Worm (Caenorhabditis elegans): Measurements from ENCODE around the gene H04J21.4.

H04J21.4 gene

DNA sequence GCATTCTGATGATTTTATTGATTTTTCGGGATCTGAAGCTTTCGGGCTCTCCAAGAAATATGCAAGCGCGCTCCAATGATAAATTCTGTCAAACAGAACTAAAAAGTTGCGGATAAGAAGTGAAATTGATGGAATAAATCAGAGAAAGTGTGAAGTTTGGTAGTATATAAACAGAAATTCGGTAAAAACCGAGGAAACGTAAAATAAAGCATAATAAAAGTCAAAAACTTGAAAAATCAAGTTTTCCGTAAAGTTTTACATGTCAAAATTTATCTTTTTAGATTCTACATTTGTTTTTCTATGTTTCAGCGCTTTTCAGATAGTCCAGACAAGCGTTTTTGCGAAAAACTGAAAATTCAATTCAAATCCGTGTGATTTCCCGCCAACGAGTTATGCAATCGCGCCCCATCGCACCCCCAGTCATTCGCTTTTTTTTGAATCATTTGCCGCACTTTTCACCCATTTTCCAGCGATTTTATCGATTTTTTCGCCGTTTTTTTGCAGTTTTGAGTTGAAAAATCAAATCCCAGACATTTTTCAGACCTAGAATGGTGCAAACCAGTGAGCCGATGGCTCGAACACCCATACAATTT is 37.2 kb downstream of the H04J21.4 start, which contains the start of the genes Y54F10BM.13 and ppm-1.D:
Gene Y54F10BM.13 (minus strand): TSS at position 51 of the 593 bp plus-strand sequence.
Gene ppm-1.D (plus strand): TSS at position 540 of the 593 bp plus-strand sequence.
- no peak for TF ChIP-seq mbf-1 (tag; optimal IDR thresholded peaks at IDR 0.05)
- no peak for TF ChIP-seq snpc-4 (tag; optimal IDR thresholded peaks at IDR 0.05)
- peak; percentile 87 for TF ChIP-seq gmeb-1 (tag; optimal IDR thresholded peaks at IDR 0.05)
- TF ChIP-seq blmp-1 (tag; optimal IDR thresholded peaks at IDR 0.05; ENCODE audit: insufficient read depth) = no peak
- peak; percentile 21 for TF ChIP-seq unc-55 (GFP tag; optimal IDR thresholded peaks at IDR 0.05)
- peak in 1 of 2 experiments; percentile 50 for TF ChIP-seq lsy-2 (tag; optimal IDR thresholded peaks at IDR 0.05)
- peak; percentile 53 for TF ChIP-seq lin-13 (GFP tag; optimal IDR thresholded peaks at IDR 0.05)
- no peak for TF ChIP-seq egl-27 (tag; optimal IDR thresholded peaks at IDR 0.05)
- TF ChIP-seq C34F6.9 (tag; optimal IDR thresholded peaks at IDR 0.05) = peak; percentile 8
- no peak for TF ChIP-seq unc-62 (GFP tag; optimal IDR thresholded peaks at IDR 0.05)
- no peak for TF ChIP-seq sma-9 (GFP tag; optimal IDR thresholded peaks at IDR 0.05)
- TF ChIP-seq sma-9 (tag; optimal IDR thresholded peaks at IDR 0.05) = no peak
- TF ChIP-seq nhr-129 (tag; optimal IDR thresholded peaks at IDR 0.05) = peak; percentile 6
- TF ChIP-seq elt-3 (tag; optimal IDR thresholded peaks at IDR 0.05) = no peak
- TF ChIP-seq fos-1 (tag; optimal IDR thresholded peaks at IDR 0.05) = peak; percentile 11
- TF ChIP-seq nhr-6 (tag; optimal IDR thresholded peaks at IDR 0.05) = no peak
- TF ChIP-seq mdl-1 (tag; optimal IDR thresholded peaks at IDR 0.05) = no peak
- no peak for TF ChIP-seq lin-11 (tag; optimal IDR thresholded peaks at IDR 0.05)
- TF ChIP-seq ztf-11 (tag; optimal IDR thresholded peaks at IDR 0.05) = no peak
- TF ChIP-seq ztf-4 (tag; optimal IDR thresholded peaks at IDR 0.05) = no peak

DNA sequence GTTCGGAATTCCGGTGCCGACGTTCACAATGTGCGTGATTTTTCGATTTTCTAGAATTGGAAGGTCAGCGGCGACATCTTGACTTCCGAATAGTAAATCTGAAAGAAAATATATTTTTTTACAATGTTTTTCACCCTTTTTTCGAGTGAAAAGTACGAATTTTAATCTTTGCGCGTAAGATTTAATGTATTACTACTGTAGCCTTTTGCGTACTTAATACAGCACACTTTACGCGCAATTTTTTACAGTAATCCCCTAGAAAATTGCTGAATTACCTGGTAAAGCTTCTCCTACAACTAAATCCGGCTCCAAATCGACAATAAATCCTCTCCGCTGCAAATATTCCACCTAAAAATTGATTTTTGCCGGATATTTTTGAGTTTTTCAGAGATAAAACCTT is 37.9 kb downstream of the H04J21.4 start:
- no peak for TF ChIP-seq blmp-1 (tag; optimal IDR thresholded peaks at IDR 0.05; ENCODE audit: insufficient read depth)
- TF ChIP-seq nhr-12 (tag; optimal IDR thresholded peaks at IDR 0.05) = no peak
- no peak for TF ChIP-seq nhr-11 (tag; optimal IDR thresholded peaks at IDR 0.05)
- no peak for TF ChIP-seq nhr-21 (tag; optimal IDR thresholded peaks at IDR 0.05)
- TF ChIP-seq mdl-1 (tag; optimal IDR thresholded peaks at IDR 0.05) = no peak
- no peak for TF ChIP-seq elt-1 (tag; optimal IDR thresholded peaks at IDR 0.05)

DNA sequence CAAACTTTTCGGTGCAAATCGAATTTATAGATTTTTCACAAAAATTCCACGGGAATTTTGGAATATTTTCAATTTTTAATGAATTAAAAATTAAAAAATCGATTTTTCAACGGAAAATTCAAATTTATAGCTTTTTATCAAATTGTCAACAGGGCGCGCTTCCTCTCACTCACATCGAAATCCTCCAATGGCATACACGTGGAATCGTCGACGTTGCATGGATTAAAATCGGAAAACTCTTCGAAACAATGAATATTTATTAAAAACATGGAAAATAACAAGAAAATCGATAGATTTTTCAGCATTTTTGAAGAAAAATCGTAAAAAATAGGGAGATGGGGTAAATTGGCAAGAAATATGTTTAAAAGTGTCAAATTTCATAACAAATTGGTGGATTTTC is 39.0 kb downstream of the H04J21.4 start, which contains the start of gene Y54F10BM.12:
Gene Y54F10BM.12 (minus strand): TSS at position 344 of the 400 bp plus-strand sequence.
- no peak for TF ChIP-seq ceh-16 (tag; optimal IDR thresholded peaks at IDR 0.05)
- TF ChIP-seq fos-1 (tag; optimal IDR thresholded peaks at IDR 0.05) = no peak
- no peak for TF ChIP-seq sem-4 (tag; optimal IDR thresholded peaks at IDR 0.05)
- no peak for TF ChIP-seq ZK546.5 (tag; optimal IDR thresholded peaks at IDR 0.05)
- TF ChIP-seq aly-2 (tag; optimal IDR thresholded peaks at IDR 0.05) = no peak
- TF ChIP-seq nhr-237 (tag; optimal IDR thresholded peaks at IDR 0.05) = no peak
- no peak for TF ChIP-seq nhr-10 (tag; optimal IDR thresholded peaks at IDR 0.05)
- no peak for TF ChIP-seq mab-5 (tag; optimal IDR thresholded peaks at IDR 0.05)
- no peak for TF ChIP-seq lsy-2 (tag; optimal IDR thresholded peaks at IDR 0.05)
- TF ChIP-seq mbf-1 (tag; optimal IDR thresholded peaks at IDR 0.05) = no peak
- no peak for TF ChIP-seq unc-55 (GFP tag; optimal IDR thresholded peaks at IDR 0.05)
- no peak for TF ChIP-seq F13H6.1 (tag; optimal IDR thresholded peaks at IDR 0.05)
- no peak for TF ChIP-seq elt-1 (tag; optimal IDR thresholded peaks at IDR 0.05)
- TF ChIP-seq C34F6.9 (tag; optimal IDR thresholded peaks at IDR 0.05) = no peak
- TF ChIP-seq Y55F3AM.14 (GFP tag; optimal IDR thresholded peaks at IDR 0.05) = no peak
- TF ChIP-seq ztf-1 (GFP tag; conservative IDR thresholded peaks at IDR 0.05) = no peak

DNA sequence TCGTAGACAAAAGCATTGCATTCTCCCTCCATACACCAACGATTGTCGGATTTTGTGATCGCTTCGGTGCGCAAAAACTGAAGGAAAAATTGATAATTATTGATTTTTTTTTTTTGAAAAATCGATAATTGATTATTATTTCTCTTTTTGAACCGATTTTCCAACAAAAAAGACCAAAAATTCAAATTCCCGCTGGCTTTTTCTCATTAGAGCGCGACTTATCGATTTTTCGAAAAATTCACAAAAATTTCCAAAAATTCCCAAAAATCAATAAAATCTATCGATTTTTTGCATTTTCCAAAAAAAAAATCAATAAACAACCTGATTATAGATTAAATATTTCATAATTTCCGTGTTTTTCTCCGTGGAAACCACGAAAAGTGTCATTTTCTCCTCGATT is 39.7 kb downstream of the H04J21.4 start:
- TF ChIP-seq alr-1 (tag; optimal IDR thresholded peaks at IDR 0.05) (no peak), lin-39 (tag; optimal IDR thresholded peaks at IDR 0.05) (no peak), mab-5 (tag; optimal IDR thresholded peaks at IDR 0.05) (no peak), Y55F3AM.14 (GFP tag; optimal IDR thresholded peaks at IDR 0.05) (no peak), peb-1 (tag; optimal IDR thresholded peaks at IDR 0.05) (no peak), nhr-6 (tag; optimal IDR thresholded peaks at IDR 0.05) (no peak), lsy-2 (tag; optimal IDR thresholded peaks at IDR 0.05) (no peak), unc-39 (tag; optimal IDR thresholded peaks at IDR 0.05) (no peak), mbf-1 (tag; optimal IDR thresholded peaks at IDR 0.05) (no peak)
